Fruit fly (Drosophila melanogaster): ENCODE data around the gene CG32374.
"Not testable (repeated sequence)": the region's sequence is repeated elsewhere in the genome, so short reads cannot be mapped to it uniquely, and the experiment has no call there.

Gene CG32374

dm6 chr3L:7528380-7529080 is 12.4 kb downstream of the CG32374 start, which contains the start of gene lqf:
TSS of gene lqf (plus strand) at chr3L:7528780.
- TF ChIP-seq CG17801 (GFP tag; optimal IDR thresholded peaks at IDR 0.05; ENCODE audit: partially characterized antibody) = no peak

dm6 chr3L:7527661-7528379 is 13.1 kb downstream of the CG32374 start:
- TF ChIP-seq CG17801 (GFP tag; optimal IDR thresholded peaks at IDR 0.05; ENCODE audit: partially characterized antibody) = no peak

dm6 chr3L:7521847-7522246 is 19.1 kb downstream of the CG32374 start:
- no peak for TF ChIP-seq CG17801 (GFP tag; optimal IDR thresholded peaks at IDR 0.05; ENCODE audit: partially characterized antibody)

- TF ChIP-seq CG17801 (GFP tag; optimal IDR thresholded peaks at IDR 0.05; ENCODE audit: partially characterized antibody) = no peak
Measured at dm6 chr3L:7520619-7521018, 20.3 kb downstream of the CG32374 start.

dm6 chr3L:7519219-7519618 is 21.7 kb downstream of the CG32374 start:
- no peak for TF ChIP-seq CG17801 (GFP tag; optimal IDR thresholded peaks at IDR 0.05; ENCODE audit: partially characterized antibody)

- no peak for TF ChIP-seq CG17801 (GFP tag; optimal IDR thresholded peaks at IDR 0.05; ENCODE audit: partially characterized antibody)
Measured at dm6 chr3L:7518351-7519102, 22.4 kb downstream of the CG32374 start, which contains the start of gene ltl. TSS of gene ltl (plus strand) at chr3L:7518997.

dm6 chr3L:7510414-7511384 is 30.3 kb downstream of the CG32374 start, which contains the start of gene CG7546:
TSS of gene CG7546 (plus strand) at chr3L:7510986.
- TF ChIP-seq CG17801 (GFP tag; optimal IDR thresholded peaks at IDR 0.05; ENCODE audit: partially characterized antibody) = no peak

dm6 chr3L:7506117-7506516 is 34.9 kb downstream of the CG32374 start, which contains the start of gene CG7548:
TSS of gene CG7548 (minus strand) at chr3L:7506217.
- no peak for TF ChIP-seq CG17801 (GFP tag; optimal IDR thresholded peaks at IDR 0.05; ENCODE audit: partially characterized antibody)

- not testable (repeated sequence) for TF ChIP-seq CG17801 (GFP tag; optimal IDR thresholded peaks at IDR 0.05; ENCODE audit: partially characterized antibody)
Measured at dm6 chr3L:7498731-7499130, 42.2 kb downstream of the CG32374 start, which contains the start of gene CG8539. TSS of gene CG8539 (minus strand) at chr3L:7498831.

dm6 chr3L:7496097-7496496 is 44.9 kb downstream of the CG32374 start, which contains the start of gene Cyp4d8:
TSS of gene Cyp4d8 (minus strand) at chr3L:7496197.
- no peak for TF ChIP-seq CG17801 (GFP tag; optimal IDR thresholded peaks at IDR 0.05; ENCODE audit: partially characterized antibody)

dm6 chr3L:7491564-7491963 is 49.4 kb downstream of the CG32374 start, which contains the start of gene Cyp316a1:
TSS of gene Cyp316a1 (plus strand) at chr3L:7491864.
- TF ChIP-seq CG17801 (GFP tag; optimal IDR thresholded peaks at IDR 0.05; ENCODE audit: partially characterized antibody) = no peak

All from ovary, adult (tissue).